Worm (Caenorhabditis elegans) whole organism, L2 larva: ENCODE measurements around the gene ilc-17.1.

ENCODE experiments used
- ceh-82 ChIP-seq: fragments of 150-350 bp; optimal IDR thresholded peaks from 2 replicates; lab custom pipeline; 2014; ENCODE audit warnings: missing biosample characterization, missing genetic modification characterization
- lin-11 ChIP-seq: fragments of 150-350 bp; sonication (generic microtip); optimal IDR thresholded peaks from 2 replicates; lab custom pipeline; 2014; ENCODE audit warnings: missing biosample characterization, missing genetic modification characterization, inconsistent platforms, mixed read lengths
- lin-39 ChIP-seq: fragments of 150-350 bp; optimal IDR thresholded peaks from 2 replicates; lab custom pipeline; 2014; ENCODE audit warnings: missing biosample characterization, missing genetic modification reagents, missing genetic modification characterization
- mdl-1 ChIP-seq, 2 experiments: fragments of 150-350 bp in 1 of 2; sonication (generic microtip) in 1 of 2; optimal IDR thresholded peaks; 2 replicates each; lab custom pipeline; 2017; ENCODE audit warnings: missing biosample characterization in 2 of 2, missing genetic modification characterization in 2 of 2
- nhr-23 ChIP-seq: fragments of 150-350 bp; optimal IDR thresholded peaks from 2 replicates; lab custom pipeline; 2014; ENCODE audit warnings: missing biosample characterization, missing genetic modification reagents, missing genetic modification characterization
- nhr-25 ChIP-seq: fragments of 150-350 bp; sonication (generic microtip); optimal IDR thresholded peaks from 3 replicates; lab custom pipeline; 2014; ENCODE audit warnings: missing biosample characterization, missing genetic modification characterization
- peb-1 ChIP-seq: fragments of 150-350 bp; optimal IDR thresholded peaks from 2 replicates; lab custom pipeline; 2014; ENCODE audit warnings: missing biosample characterization, missing genetic modification characterization
- zag-1 ChIP-seq: fragments of 150-350 bp; optimal IDR thresholded peaks from 2 replicates; lab custom pipeline; 2014; ENCODE audit warnings: missing biosample characterization, missing genetic modification characterization
- ztf-11 ChIP-seq: sonication (generic microtip); optimal IDR thresholded peaks from 2 replicates; lab custom pipeline; 2017; ENCODE audit warnings: missing biosample characterization, missing genetic modification characterization
- ztf-4 ChIP-seq: fragments of 150-350 bp; optimal IDR thresholded peaks from 2 replicates; lab custom pipeline; 2014; ENCODE audit warnings: missing biosample characterization, missing genetic modification characterization

- TF ChIP-seq zag-1 (tag; lab: Kevin White, UChicago) = no peak
- no peak for TF ChIP-seq nhr-23 (tag; lab: Kevin White, UChicago)
- TF ChIP-seq lin-39 (tag; lab: Kevin White, UChicago) = no peak
- no peak for TF ChIP-seq ztf-4
- no peak for TF ChIP-seq ceh-82 (tag; lab: Kevin White, UChicago)
- no peak for TF ChIP-seq peb-1 (tag; lab: Kevin White, UChicago)
- TF ChIP-seq lin-11 (tag; lab: Kevin White, UChicago) = no peak
- no peak for TF ChIP-seq nhr-25
- TF ChIP-seq ztf-11 (tag; lab: Kevin White, UChicago) = no peak
- TF ChIP-seq mdl-1 (tag; optimal IDR thresholded peaks at IDR 0.05; lab: Kevin White, UChicago) = peak in 1 of 2 experiments; percentile 11
Measured at ce11 chrX:12781712-12782444, 12.3 kb upstream of the ilc-17.1 start, which contains the start of gene alh-13.
